Fruit fly (Drosophila melanogaster) whole organism, embryonic: ENCODE data around the gene Alg7.

Source experiments
- Bdp1 ChIP-seq: fragments of 200-800 bp; sonication (Bioruptor generic); optimal IDR thresholded peaks from 3 replicates; lab custom pipeline; 2016; ENCODE audit warnings: missing biosample characterization, missing genetic modification characterization
- C15 ChIP-seq: fragments of 200-800 bp; sonication (Bioruptor generic); IDR thresholded peaks from 3 replicates; pipeline ENCODE4 v1.3.6; 2022; ENCODE audit warnings: missing biosample characterization, missing genetic modification characterization
- CG10147 ChIP-seq: fragments of 200-800 bp; sonication (Bioruptor generic); optimal IDR thresholded peaks from 2 replicates; lab custom pipeline; 2019; ENCODE audit warnings: missing biosample characterization, mild to moderate bottlenecking, missing genetic modification characterization, moderate library complexity
- CG10321 ChIP-seq: fragments of 200-800 bp; sonication (Bioruptor generic); IDR thresholded peaks from 2 replicates; pipeline ENCODE4 v1.3.6; 2022; ENCODE audit warnings: missing biosample characterization, missing genetic modification characterization
- CG11696 ChIP-seq: fragments of 200-800 bp; sonication (Bioruptor generic); IDR thresholded peaks from 2 replicates; pipeline ENCODE4 v1.3.6; 2022; ENCODE audit warnings: missing biosample characterization, missing genetic modification characterization
- CG14050 ChIP-seq: fragments of 200-800 bp; sonication (Bioruptor generic); IDR thresholded peaks from 3 replicates; pipeline ENCODE4 v1.3.6; 2022; ENCODE audit warnings: missing biosample characterization, missing genetic modification characterization
- CG15479 ChIP-seq: fragments of 200-800 bp; sonication (Bioruptor generic); optimal IDR thresholded peaks from 3 replicates; lab custom pipeline; 2019; ENCODE audit warnings: missing biosample characterization, mild to moderate bottlenecking, missing genetic modification characterization, moderate library complexity
- CG15696 ChIP-seq: fragments of 200-800 bp; sonication (Bioruptor generic); optimal IDR thresholded peaks from 2 replicates; lab custom pipeline; 2019; ENCODE audit warnings: missing biosample characterization, mild to moderate bottlenecking, missing genetic modification characterization, moderate library complexity
- CG17186 ChIP-seq: fragments of 200-800 bp; sonication (Bioruptor generic); optimal IDR thresholded peaks from 3 replicates; lab custom pipeline; 2017; ENCODE audit warnings: missing biosample characterization, missing genetic modification reagents, missing genetic modification characterization
- CG17328 ChIP-seq: fragments of 200-800 bp; sonication (Bioruptor generic); IDR thresholded peaks from 2 replicates; pipeline ENCODE4 v1.3.6; 2022; ENCODE audit warnings: missing biosample characterization, missing genetic modification characterization
- CG18599 ChIP-seq: fragments of 200-800 bp; sonication (Bioruptor generic); optimal IDR thresholded peaks from 3 replicates; lab custom pipeline; 2017; ENCODE audit warnings: missing biosample characterization, missing genetic modification characterization, mild to moderate bottlenecking, moderate library complexity, missing genetic modification reagents
- CG2116 ChIP-seq: fragments of 200-800 bp; sonication (Bioruptor generic); optimal IDR thresholded peaks from 3 replicates; lab custom pipeline; 2018; ENCODE audit warnings: missing biosample characterization, mild to moderate bottlenecking, missing genetic modification characterization
- CG2202 ChIP-seq: fragments of 200-800 bp; sonication (Bioruptor generic); optimal IDR thresholded peaks from 2 replicates; lab custom pipeline; 2018; ENCODE audit warnings: missing biosample characterization, mild to moderate bottlenecking, missing genetic modification characterization
- CG30403 ChIP-seq: fragments of 200-800 bp; sonication (Bioruptor generic); optimal IDR thresholded peaks from 3 replicates; lab custom pipeline; 2016; ENCODE audit warnings: missing biosample characterization, missing genetic modification characterization
- CG3163 ChIP-seq: fragments of 200-800 bp; sonication (Bioruptor generic); optimal IDR thresholded peaks from 3 replicates; lab custom pipeline; 2016; ENCODE audit warnings: missing biosample characterization, missing genetic modification characterization
- CG7372 ChIP-seq: fragments of 200-800 bp; sonication (Bioruptor generic); IDR thresholded peaks from 2 replicates; pipeline ENCODE4 v1.3.6; 2022; ENCODE audit warnings: missing biosample characterization, missing genetic modification characterization
- CG8089 ChIP-seq: fragments of 200-800 bp; sonication (Bioruptor generic); optimal IDR thresholded peaks from 3 replicates; lab custom pipeline; 2016; ENCODE audit warnings: missing biosample characterization, missing genetic modification characterization
- CG8765 ChIP-seq: fragments of 200-800 bp; sonication (Bioruptor generic); IDR thresholded peaks from 2 replicates; pipeline ENCODE4 v1.3.6; 2022; ENCODE audit warnings: missing biosample characterization, missing genetic modification characterization
- CkIIα-i1 ChIP-seq: fragments of 200-800 bp; sonication (Bioruptor generic); IDR thresholded peaks from 2 replicates; pipeline ENCODE4 v1.3.6; 2022; ENCODE audit warnings: missing biosample characterization, missing genetic modification characterization
- Dip3 ChIP-seq: fragments of 200-800 bp; sonication (Bioruptor generic); optimal IDR thresholded peaks from 3 replicates; lab custom pipeline; 2016; ENCODE audit warnings: missing biosample characterization, missing genetic modification characterization
- HLHmδ ChIP-seq: fragments of 200-800 bp; sonication (Bioruptor generic); optimal IDR thresholded peaks from 2 replicates; lab custom pipeline; 2018; ENCODE audit warnings: missing biosample characterization, mild to moderate bottlenecking, missing genetic modification characterization, moderate library complexity
- HmgD ChIP-seq: fragments of 200-800 bp; sonication (Bioruptor generic); optimal IDR thresholded peaks from 3 replicates; lab custom pipeline; 2016; ENCODE audit warnings: missing biosample characterization, missing genetic modification characterization
- Hmr ChIP-seq: fragments of 200-800 bp; sonication (Bioruptor generic); optimal IDR thresholded peaks from 3 replicates; lab custom pipeline; 2017; ENCODE audit warnings: mild to moderate bottlenecking, missing biosample characterization, missing genetic modification reagents, missing genetic modification characterization
- Hr78 ChIP-seq, 2 experiments: fragments of 200-800 bp in 1 of 2; fragments of >200 bp in 1 of 2; sonication (Bioruptor generic) in 1 of 2; optimal IDR thresholded peaks; 2 replicates each; lab custom pipeline; 2017 to 2019; ENCODE audit warnings: missing biosample characterization in 2 of 2, missing genetic modification characterization in 2 of 2, mild to moderate bottlenecking in 1 of 2, moderate library complexity in 1 of 2
- Hsf ChIP-seq: fragments of 200-800 bp; sonication (Bioruptor generic); optimal IDR thresholded peaks from 3 replicates; lab custom pipeline; 2016; ENCODE audit warnings: missing biosample characterization, missing genetic modification characterization
- Kr ChIP-seq: fragments of 200-800 bp; sonication (Bioruptor generic); optimal IDR thresholded peaks from 2 replicates; lab custom pipeline; 2017; ENCODE audit warnings: missing biosample characterization, mild to moderate bottlenecking, missing genetic modification characterization
- Nf-YB ChIP-seq: fragments of 200-800 bp; sonication (Bioruptor generic); optimal IDR thresholded peaks from 3 replicates; lab custom pipeline; 2019; ENCODE audit warnings: missing biosample characterization, mild to moderate bottlenecking, missing genetic modification characterization, moderate library complexity
- Stat92E ChIP-seq, 3 experiments: fragments of >200 bp in 2 of 3; fragments of 200-800 bp in 1 of 3; sonication (Bioruptor generic) in 1 of 3; optimal IDR thresholded peaks; 2 replicates each; lab custom pipeline; 2017 to 2019; ENCODE audit warnings: missing biosample characterization in 3 of 3, missing genetic modification characterization in 3 of 3, mild to moderate bottlenecking in 1 of 3, moderate library complexity in 1 of 3
- Usf ChIP-seq: fragments of 200-800 bp; sonication (Bioruptor generic); optimal IDR thresholded peaks from 2 replicates; lab custom pipeline; 2017; ENCODE audit warnings: missing genotype, missing biosample characterization, missing genetic modification characterization
- Vsx1 ChIP-seq: fragments of 200-800 bp; sonication (Bioruptor generic); optimal IDR thresholded peaks from 2 replicates; lab custom pipeline; 2017; ENCODE audit warnings: missing biosample characterization, mild to moderate bottlenecking, missing genetic modification characterization, missing genetic modification reagents
- bowl ChIP-seq: fragments of 200-800 bp; sonication (Bioruptor generic); IDR thresholded peaks from 2 replicates; pipeline ENCODE4 v1.3.6; 2022; ENCODE audit warnings: missing biosample characterization, missing genetic modification characterization
- cato ChIP-seq: fragments of 200-800 bp; sonication (Bioruptor generic); optimal IDR thresholded peaks from 2 replicates; lab custom pipeline; 2016; ENCODE audit warnings: missing biosample characterization, missing genetic modification characterization, borderline replicate concordance
- chif ChIP-seq, 2 experiments: fragments of 200-800 bp; sonication (Bioruptor generic); optimal IDR thresholded peaks; 3 replicates each; lab custom pipeline; 2016; ENCODE audit warnings: missing biosample characterization in 2 of 2, missing genetic modification characterization in 2 of 2
- ci ChIP-seq: fragments of 200-800 bp; sonication (Bioruptor generic); IDR thresholded peaks from 3 replicates; pipeline ENCODE4 v1.3.6; 2022; ENCODE audit warnings: missing biosample characterization, missing genetic modification characterization
- dm ChIP-seq: fragments of 200-800 bp; sonication (Bioruptor generic); optimal IDR thresholded peaks from 3 replicates; lab custom pipeline; 2016; ENCODE audit warnings: missing biosample characterization, missing genetic modification characterization
- en ChIP-seq: fragments of 200-800 bp; sonication (Bioruptor generic); optimal IDR thresholded peaks from 2 replicates; lab custom pipeline; 2016; ENCODE audit warnings: missing biosample characterization, missing genetic modification characterization
- kay ChIP-seq: fragments of 200-800 bp; sonication (Bioruptor generic); optimal IDR thresholded peaks from 2 replicates; lab custom pipeline; 2016; ENCODE audit warnings: missing biosample characterization, missing genetic modification characterization
- lab ChIP-seq: fragments of 200-800 bp; sonication (Bioruptor generic); optimal IDR thresholded peaks from 3 replicates; lab custom pipeline; 2017; ENCODE audit warnings: missing biosample characterization, missing genetic modification characterization, mild to moderate bottlenecking, moderate library complexity, missing genetic modification reagents
- luna ChIP-seq: fragments of 200-800 bp; sonication (Bioruptor generic); optimal IDR thresholded peaks from 2 replicates; lab custom pipeline; 2016; ENCODE audit warnings: missing biosample characterization, missing genetic modification characterization
- mld ChIP-seq: fragments of 200-800 bp; sonication (Bioruptor generic); IDR thresholded peaks from 3 replicates; pipeline ENCODE4 v1.3.6; 2022; ENCODE audit warnings: missing biosample characterization, missing genetic modification characterization; ENCODE audit not compliant: partially characterized antibody
- nmo ChIP-seq: fragments of 200-800 bp; sonication (Bioruptor generic); optimal IDR thresholded peaks from 2 replicates; lab custom pipeline; 2018; ENCODE audit warnings: missing biosample characterization, mild to moderate bottlenecking, missing genetic modification characterization, moderate library complexity
- nom ChIP-seq: fragments of 200-800 bp; sonication (Bioruptor generic); optimal IDR thresholded peaks from 2 replicates; lab custom pipeline; 2017; ENCODE audit warnings: missing biosample characterization, missing genetic modification characterization, mild to moderate bottlenecking, moderate library complexity, missing genetic modification reagents
- otp ChIP-seq: fragments of 200-800 bp; sonication (Bioruptor generic); IDR thresholded peaks from 3 replicates; pipeline ENCODE4, ENCODE4 v1.3.6; 2022; ENCODE audit warnings: missing biosample characterization, missing genetic modification characterization
- p53 ChIP-seq: fragments of 200-800 bp; sonication (Bioruptor generic); optimal IDR thresholded peaks from 2 replicates; lab custom pipeline; 2016; ENCODE audit warnings: missing biosample characterization, missing genetic modification characterization
- ranshi ChIP-seq: fragments of 200-800 bp; sonication (Bioruptor generic); IDR thresholded peaks from 2 replicates; pipeline ENCODE4 v1.3.6; 2022; ENCODE audit warnings: missing biosample characterization, missing genetic modification characterization
- schlank ChIP-seq: fragments of 200-800 bp; sonication (Bioruptor generic); optimal IDR thresholded peaks from 2 replicates; lab custom pipeline; 2018; ENCODE audit warnings: missing biosample characterization, mild to moderate bottlenecking, missing genetic modification characterization
- sim ChIP-seq: fragments of 200-800 bp; sonication (Bioruptor generic); IDR thresholded peaks from 2 replicates; pipeline ENCODE4 v1.3.6; 2022; ENCODE audit warnings: missing biosample characterization, missing genetic modification characterization
- slp2 ChIP-seq: fragments of 200-800 bp; sonication (Bioruptor generic); optimal IDR thresholded peaks from 2 replicates; lab custom pipeline; 2016; ENCODE audit warnings: missing biosample characterization, missing genetic modification characterization
- sob ChIP-seq: fragments of 200-800 bp; sonication (Bioruptor generic); IDR thresholded peaks from 2 replicates; pipeline ENCODE4 v1.3.6; 2022; ENCODE audit warnings: missing biosample characterization, missing genetic modification characterization
- stc ChIP-seq: fragments of 200-800 bp; sonication (Bioruptor generic); IDR thresholded peaks from 2 replicates; pipeline ENCODE4 v1.3.6; 2022; ENCODE audit warnings: missing biosample characterization, missing genetic modification characterization
- zfh2 ChIP-seq: fragments of 200-800 bp; sonication (Bioruptor generic); optimal IDR thresholded peaks from 2 replicates; lab custom pipeline; 2016; ENCODE audit warnings: missing biosample characterization, missing genetic modification characterization

Alg7 gene

dm6 chr2L:13206077-13206668, 27.1 kb downstream of the Alg7 start (continued):
- TF ChIP-seq nom (GFP tag; lab: Kevin White, UChicago) (peak; percentile 55), luna (GFP tag; lab: Kevin White, UChicago) (no peak), Dip3 (GFP tag; lab: Kevin White, UChicago) (no peak), CG2116 (no peak), schlank (no peak), bowl (GFP tag; lab: Robert Waterston, UW) (no peak), HmgD (GFP tag; lab: Kevin White, UChicago) (no peak), Kr (GFP tag; lab: Kevin White, UChicago) (no peak), CG17186 (GFP tag; lab: Kevin White, UChicago) (no peak), Usf (no peak), mld (GFP tag; lab: Robert Waterston, UW) (no peak), ci (GFP tag; lab: Robert Waterston, UW) (no peak), kay (GFP tag; lab: Kevin White, UChicago) (no peak), CG18599 (GFP tag; lab: Kevin White, UChicago) (peak; percentile 9), CG10147 (GFP tag; lab: Kevin White, UChicago) (no peak), Hsf (no peak), CG2202 (no peak), Bdp1 (GFP tag; lab: Kevin White, UChicago) (no peak), ranshi (no peak), CG3163 (GFP tag; lab: Kevin White, UChicago) (no peak), CG14050 (no peak), CG30403 (no peak), CkIIα-i1 (GFP tag; lab: Robert Waterston, UW) (no peak), HLHmδ (GFP tag; lab: Kevin White, UChicago) (no peak), Vsx1 (no peak), CG11696 (GFP tag; lab: Robert Waterston, UW) (no peak), sob (GFP tag; lab: Robert Waterston, UW) (no peak), nmo (GFP tag; lab: Kevin White, UChicago) (no peak), zfh2 (GFP tag; lab: Kevin White, UChicago) (no peak), cato (no peak), Stat92E (GFP tag; optimal IDR thresholded peaks at IDR 0.05; lab: Kevin White, UChicago) (no peak), Hmr (GFP tag; lab: Kevin White, UChicago) (peak; percentile 23), en (no peak), chif (GFP tag; optimal IDR thresholded peaks at IDR 0.05; lab: Kevin White, UChicago) (no peak), Nf-YB (GFP tag; lab: Kevin White, UChicago) (no peak), C15 (GFP tag; lab: Robert Waterston, UW) (no peak), CG17328 (no peak), CG15696 (tag; lab: Kevin White, UChicago) (no peak), CG7372 (no peak), p53 (GFP tag; lab: Kevin White, UChicago) (no peak), CG15479 (GFP tag; lab: Kevin White, UChicago) (no peak), Hr78 (GFP tag; optimal IDR thresholded peaks at IDR 0.05; lab: Kevin White, UChicago) (no peak), CG10321 (GFP tag; lab: Robert Waterston, UW) (no peak), slp2 (GFP tag; lab: Kevin White, UChicago) (no peak), otp (no peak), sim (GFP tag; lab: Robert Waterston, UW) (no peak), lab (GFP tag; lab: Kevin White, UChicago) (no peak), dm (GFP tag; lab: Kevin White, UChicago) (no peak), CG8089 (no peak), stc (GFP tag; lab: Robert Waterston, UW) (no peak), CG8765 (GFP tag; lab: Robert Waterston, UW) (no peak)
